Worm (Caenorhabditis elegans) whole organism, L4 larva: ENCODE results near the gene F49E8.8.

Experiments
- D1046.2 ChIP-seq: fragments of 200-800 bp; sonication (Bioruptor generic); IDR thresholded peaks from 2 replicates; pipeline ENCODE4 v1.3.6; 2022; ENCODE audit warnings: missing genetic modification characterization, missing compliant biosample characterization
- F26F4.8 ChIP-seq: fragments of 200-800 bp; sonication (Bioruptor generic); conservative IDR thresholded peaks from 2 replicates; pipeline ENCODE4 v1.3.6; 2022; ENCODE audit warnings: missing genetic modification characterization, missing compliant biosample characterization
- F44E2.7 ChIP-seq: fragments of 200-800 bp; sonication (Bioruptor generic); IDR thresholded peaks from 2 replicates; pipeline ENCODE4 v2.1.2; 2022; ENCODE audit warnings: missing genetic modification characterization, missing compliant biosample characterization
- R02D3.7 ChIP-seq: fragments of 150-350 bp; sonication (generic microtip); optimal IDR thresholded peaks from 3 replicates; lab custom pipeline; 2014; ENCODE audit warnings: missing biosample characterization, missing genetic modification characterization
- T26A8.4 ChIP-seq: fragments of 200-800 bp; sonication (Bioruptor generic); IDR thresholded peaks from 2 replicates; pipeline ENCODE4 v1.3.6; 2022; ENCODE audit warnings: missing genetic modification characterization, missing compliant biosample characterization
- aha-1 ChIP-seq: fragments of 150-350 bp; peaks from one replicate; lab custom pipeline; 2014; ENCODE audit warnings: missing biosample characterization, missing genetic modification characterization
- ama-1 ChIP-seq: fragments of 150-350 bp; optimal IDR thresholded peaks from 2 replicates; lab custom pipeline; 2014; ENCODE audit warnings: inconsistent platforms, mixed read lengths
- attf-4 ChIP-seq: sonication (generic microtip); optimal IDR thresholded peaks from 3 replicates; lab custom pipeline; 2017; ENCODE audit warnings: missing biosample characterization, missing genetic modification characterization
- ceh-44 ChIP-seq: fragments of 200-800 bp; sonication (Bioruptor generic); IDR thresholded peaks from 2 replicates; pipeline ENCODE4 v1.3.6; 2022; ENCODE audit warnings: missing genetic modification reagents, missing genetic modification characterization, missing compliant biosample characterization
- daf-12 ChIP-seq: fragments of 150-350 bp; optimal IDR thresholded peaks from 2 replicates; lab custom pipeline; 2014; ENCODE audit warnings: missing biosample characterization, missing genetic modification reagents, missing genetic modification characterization
- daf-16 ChIP-seq, 3 experiments: sonication (generic microtip); optimal IDR thresholded peaks; 2 replicates each; lab custom pipeline; 2016 to 2017; ENCODE audit warnings: missing genetic modification characterization in 3 of 3, missing genetic modification reagents in 3 of 3, mild to moderate bottlenecking in 2 of 3, missing compliant biosample characterization in 2 of 3, missing biosample characterization in 1 of 3, moderate library complexity in 1 of 3
- dve-1 ChIP-seq: sonication (generic microtip); optimal IDR thresholded peaks from 2 replicates; lab custom pipeline; 2017; ENCODE audit warnings: antibody characterized with exemption, mild to moderate bottlenecking, missing genetic modification characterization, missing compliant biosample characterization; ENCODE audit not compliant: insufficient read depth
- egl-43 ChIP-seq: fragments of 200-800 bp; sonication (Bioruptor generic); IDR thresholded peaks from 2 replicates; pipeline ENCODE4 v1.3.6; 2022; ENCODE audit warnings: missing genetic modification reagents, missing genetic modification characterization, missing compliant biosample characterization
- fos-1 ChIP-seq: fragments of 150-350 bp; optimal IDR thresholded peaks from 2 replicates; lab custom pipeline; 2014; ENCODE audit warnings: missing biosample characterization, missing genetic modification characterization
- gei-8 ChIP-seq: fragments of 200-800 bp; sonication (Bioruptor generic); optimal IDR thresholded peaks from 2 replicates; lab custom pipeline; 2018; ENCODE audit warnings: mild to moderate bottlenecking, missing genetic modification characterization, missing compliant biosample characterization
- hlh-30 ChIP-seq: sonication (generic microtip); optimal IDR thresholded peaks from 2 replicates; lab custom pipeline; 2017; ENCODE audit warnings: antibody characterized with exemption, mild to moderate bottlenecking, missing genetic modification characterization, missing compliant biosample characterization; ENCODE audit not compliant: insufficient read depth
- hmg-1.1 ChIP-seq: fragments of 200-800 bp; sonication (Bioruptor generic); IDR thresholded peaks from 2 replicates; pipeline ENCODE4 v1.3.6; 2022; ENCODE audit warnings: missing genetic modification reagents, missing genetic modification characterization, missing compliant biosample characterization
- lin-15B ChIP-seq: fragments of 150-350 bp; sonication (generic microtip); optimal IDR thresholded peaks from 3 replicates; lab custom pipeline; 2014; ENCODE audit warnings: missing biosample characterization, missing genetic modification characterization
- lin-29 ChIP-seq: fragments of 200-800 bp; sonication (Bioruptor generic); IDR thresholded peaks from 2 replicates; pipeline ENCODE4 v1.3.6; 2022; ENCODE audit warnings: missing genetic modification reagents, missing genetic modification characterization, missing compliant biosample characterization
- lin-39 ChIP-seq: fragments of 150-350 bp; optimal IDR thresholded peaks from 2 replicates; lab custom pipeline; 2014; ENCODE audit warnings: missing biosample characterization, missing genetic modification reagents, missing genetic modification characterization
- mdl-1 ChIP-seq, 2 experiments: fragments of 150-350 bp in 1 of 2; sonication (generic microtip) in 1 of 2; optimal IDR thresholded peaks; 2 replicates each; lab custom pipeline; 2014 to 2017; ENCODE audit warnings: missing biosample characterization in 2 of 2, missing genetic modification characterization in 2 of 2
- nhr-11 ChIP-seq: fragments of 150-350 bp; optimal IDR thresholded peaks from 2 replicates; lab custom pipeline; 2014; ENCODE audit warnings: missing biosample characterization, missing genetic modification characterization
- nhr-111 ChIP-seq: fragments of 200-800 bp; sonication (Bioruptor generic); optimal IDR thresholded peaks from 2 replicates; lab custom pipeline; 2018; ENCODE audit warnings: mild to moderate bottlenecking, missing genetic modification characterization, missing compliant biosample characterization
- nhr-237 ChIP-seq: sonication (generic microtip); optimal IDR thresholded peaks from 2 replicates; lab custom pipeline; 2017; ENCODE audit warnings: missing biosample characterization, missing genetic modification characterization
- nhr-42 ChIP-seq: fragments of 200-800 bp; sonication (Bioruptor generic); IDR thresholded peaks from 2 replicates; pipeline ENCODE4 v1.3.6; 2022; ENCODE audit warnings: missing genetic modification characterization, missing compliant biosample characterization
- nhr-76 ChIP-seq: fragments of 150-350 bp; optimal IDR thresholded peaks from 2 replicates; lab custom pipeline; 2014; ENCODE audit warnings: missing biosample characterization, missing genetic modification characterization
- nhr-77 ChIP-seq: fragments of 150-350 bp; optimal IDR thresholded peaks from 2 replicates; lab custom pipeline; 2014; ENCODE audit warnings: missing biosample characterization, missing genetic modification characterization
- pha-4 ChIP-seq, 2 experiments: fragments of 150-350 bp in 1 of 2; fragments of 200-800 bp in 1 of 2; sonication (Bioruptor generic) in 1 of 2; IDR thresholded peaks in 1 of 2; optimal IDR thresholded peaks in 1 of 2; 2 replicates each; pipeline versions ENCODE4 v1.3.6 to Lab custom; 2014 to 2022; ENCODE audit warnings: missing genetic modification characterization in 2 of 2, missing genetic modification reagents in 2 of 2, missing biosample characterization in 1 of 2, missing compliant biosample characterization in 1 of 2
- php-3 ChIP-seq: fragments of 200-800 bp; sonication (Bioruptor generic); IDR thresholded peaks from 2 replicates; pipeline ENCODE4 v1.3.6; 2022; ENCODE audit warnings: missing genetic modification reagents, missing genetic modification characterization, missing compliant biosample characterization
- pqm-1 ChIP-seq: sonication (generic microtip); optimal IDR thresholded peaks from 2 replicates; lab custom pipeline; 2017; ENCODE audit warnings: missing biosample characterization, missing genetic modification characterization
- tag-97 ChIP-seq: fragments of 200-800 bp; sonication (Bioruptor generic); IDR thresholded peaks from 2 replicates; pipeline ENCODE4 v1.3.6; 2022; ENCODE audit warnings: missing genetic modification characterization, missing compliant biosample characterization
- tra-1 ChIP-seq: fragments of 200-800 bp; sonication (Bioruptor generic); IDR thresholded peaks from 2 replicates; pipeline ENCODE4 v1.3.6; 2022; ENCODE audit warnings: missing genetic modification reagents, missing genetic modification characterization, missing compliant biosample characterization
- unc-130 ChIP-seq: sonication (generic microtip); optimal IDR thresholded peaks from 2 replicates; lab custom pipeline; 2016; ENCODE audit warnings: missing genetic modification reagents, missing genetic modification characterization, missing compliant biosample characterization
- unc-62 ChIP-seq, 3 experiments: fragments of 150-350 bp in 1 of 3; sonication (generic microtip); optimal IDR thresholded peaks in 2 of 3; peaks in 1 of 3; 1 replicate in 1 of 3; 2 replicates in 2 of 3; lab custom pipeline; 2014 to 2017; ENCODE audit warnings: missing biosample characterization in 3 of 3, missing genetic modification characterization in 3 of 3, missing genetic modification reagents in 3 of 3, missing genotype in 1 of 3
- vab-7 ChIP-seq: fragments of 200-800 bp; sonication (Bioruptor generic); IDR thresholded peaks from 2 replicates; pipeline ENCODE4 v1.3.6; 2022; ENCODE audit warnings: missing genetic modification reagents, missing genetic modification characterization, missing compliant biosample characterization
- zip-11 ChIP-seq: fragments of 200-800 bp; sonication (Bioruptor generic); IDR thresholded peaks from 2 replicates; pipeline ENCODE4 v1.3.6; 2022; ENCODE audit warnings: missing genetic modification characterization, missing compliant biosample characterization
- zip-2 ChIP-seq: fragments of 150-350 bp; optimal IDR thresholded peaks from 2 replicates; lab custom pipeline; 2014; ENCODE audit warnings: missing biosample characterization, missing genetic modification characterization
- ztf-11 ChIP-seq: fragments of 150-350 bp; optimal IDR thresholded peaks from 2 replicates; lab custom pipeline; 2014; ENCODE audit warnings: missing biosample characterization, missing genetic modification characterization

F49E8.8 gene

DNA sequence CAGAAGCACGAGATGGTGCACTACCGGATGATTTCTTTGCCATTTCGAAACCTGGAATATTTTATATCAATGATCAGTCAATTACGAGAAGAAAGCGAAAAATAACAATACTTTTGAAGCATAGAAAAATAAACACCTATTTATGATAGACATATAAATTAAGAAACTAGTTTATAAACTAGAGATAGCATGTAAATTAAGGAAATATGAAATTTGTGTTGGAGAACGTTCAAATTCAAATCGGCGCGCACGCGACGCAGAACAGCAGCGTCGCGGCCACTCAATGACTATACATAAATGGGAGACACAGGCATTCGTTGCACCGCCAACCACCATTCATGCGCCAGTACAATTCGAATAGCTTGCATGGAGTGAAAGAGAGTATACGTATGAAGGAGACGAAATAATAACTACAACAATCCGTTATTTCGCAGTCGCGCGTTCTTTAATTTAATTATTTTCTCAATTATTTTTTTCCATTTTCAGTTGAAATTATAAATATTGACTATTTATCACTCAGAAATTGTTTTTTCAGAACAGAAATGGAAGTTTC, 23.7 kb downstream of the F49E8.8 start, which contains the start of the genes cec-5 and nol-10 (continued):
- TF ChIP-seq vab-7 (GFP tag; lab: Robert Waterston, UW) (no peak), nhr-237 (tag; lab: Kevin White, UChicago) (no peak), D1046.2 (GFP tag; lab: Robert Waterston, UW) (no peak), tag-97 (no peak), nhr-111 (no peak), nhr-42 (GFP tag; lab: Robert Waterston, UW) (no peak), hlh-30 (tag; lab: Kevin White, UChicago) (peak; percentile 84), php-3 (GFP tag; lab: Robert Waterston, UW) (no peak), ceh-44 (GFP tag; lab: Robert Waterston, UW) (no peak), F44E2.7 (no peak), lin-29 (GFP tag; lab: Robert Waterston, UW) (no peak), nhr-11 (tag; lab: Kevin White, UChicago) (peak; percentile 12), daf-16 (GFP tag; optimal IDR thresholded peaks at IDR 0.05; lab: Kevin White, UChicago) (peak in 1 of 2 experiments; percentile 24), daf-16 (tag; optimal IDR thresholded peaks at IDR 0.05; lab: Kevin White, UChicago) (peak; percentile 76), zip-11 (GFP tag; lab: Robert Waterston, UW) (no peak), tra-1 (no peak), gei-8 (GFP tag; lab: Kevin White, UChicago) (no peak), unc-62 (GFP tag; optimal IDR thresholded peaks at IDR 0.05 in 1 of 2; lab: Kevin White, UChicago) (peak in 1 of 2 experiments; percentile 64), unc-62 (tag; optimal IDR thresholded peaks at IDR 0.05; lab: Kevin White, UChicago) (no peak), pha-4 (GFP tag; IDR thresholded peaks at IDR 0.05; lab: Robert Waterston, UW) (0 out of 2 replicates have a peak, but pooled peaks have one; percentile 29), pha-4 (tag; optimal IDR thresholded peaks at IDR 0.05; lab: Kevin White, UChicago) (no peak), zip-2 (tag; lab: Kevin White, UChicago) (no peak), T26A8.4 (GFP tag; lab: Robert Waterston, UW) (no peak; the same call in 1 of the 2 replicates), unc-130 (GFP tag; lab: Kevin White, UChicago) (peak; percentile 91), dve-1 (tag; lab: Kevin White, UChicago) (peak; percentile 91), egl-43 (GFP tag; lab: Robert Waterston, UW) (0 out of 2 replicates have a peak, but pooled peaks have one; percentile 11), daf-12 (tag; lab: Kevin White, UChicago) (no peak)
- TF ChIP-seq, all 104 proteins: peak for 34

DNA sequence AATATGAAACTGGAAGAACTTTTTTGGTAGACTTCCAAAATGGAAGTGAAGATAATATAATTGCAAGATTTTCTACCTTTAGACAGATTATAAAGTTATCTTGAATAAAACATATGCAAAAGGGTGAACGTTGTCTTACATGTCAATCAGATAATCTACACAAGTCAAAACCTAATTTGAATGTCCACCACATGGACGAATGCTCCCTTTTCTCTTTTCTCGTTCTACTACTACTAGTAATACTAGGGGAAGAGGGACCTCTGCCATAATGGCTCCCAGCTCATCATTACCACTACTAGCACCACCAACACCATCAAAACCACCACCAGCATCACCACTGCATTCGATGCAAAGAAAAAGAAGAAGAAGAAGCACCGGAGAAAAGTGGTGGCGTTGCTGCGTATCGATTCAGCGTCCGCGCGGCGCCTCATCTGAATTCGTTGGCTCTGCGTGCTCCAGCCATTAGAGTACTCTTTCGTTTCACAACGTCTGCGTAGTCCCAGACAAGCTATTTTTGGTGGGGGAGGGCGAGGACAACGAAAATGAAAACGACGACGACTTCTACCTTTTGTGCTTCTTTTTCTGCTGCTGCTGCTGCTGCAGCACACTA, 28.9 kb downstream of the F49E8.8 start:
- TF ChIP-seq F26F4.8 (GFP tag; lab: Robert Waterston, UW) (no peak), unc-62 (GFP tag; optimal IDR thresholded peaks at IDR 0.05 in 1 of 2; lab: Kevin White, UChicago) (no peak), unc-62 (tag; optimal IDR thresholded peaks at IDR 0.05; lab: Kevin White, UChicago) (no peak), ama-1 (lab: Kevin White, UChicago) (no peak), pqm-1 (tag; lab: Kevin White, UChicago) (no peak), nhr-76 (tag; lab: Kevin White, UChicago) (no peak), nhr-77 (tag; lab: Kevin White, UChicago) (no peak), lin-39 (tag; lab: Kevin White, UChicago) (no peak), R02D3.7 (tag; lab: Kevin White, UChicago) (no peak), hmg-1.1 (peak; percentile 39; the same call in 1 of the 2 replicates), mdl-1 (tag; optimal IDR thresholded peaks at IDR 0.05; lab: Kevin White, UChicago) (no peak), daf-12 (tag; lab: Kevin White, UChicago) (no peak), lin-15B (tag; lab: Kevin White, UChicago) (no peak), fos-1 (no peak), gei-8 (GFP tag; lab: Kevin White, UChicago) (no peak), ztf-11 (tag; lab: Kevin White, UChicago) (no peak), aha-1 (tag; lab: Kevin White, UChicago) (peak; percentile 86), attf-4 (tag; lab: Kevin White, UChicago) (no peak)
- TF ChIP-seq, all 104 proteins: peak for 2
